Worm (Caenorhabditis elegans) whole organism, L1 larva: ENCODE measurements around the gene pink-1.

ENCODE experiments used
- C16A3.4 ChIP-seq: fragments of 150-350 bp; optimal IDR thresholded peaks from 2 replicates; lab custom pipeline; 2014; ENCODE audit warnings: missing biosample characterization, missing genetic modification characterization
- F16B12.6 ChIP-seq: fragments of 150-350 bp; optimal IDR thresholded peaks from 2 replicates; lab custom pipeline; 2014; ENCODE audit warnings: missing biosample characterization, missing genetic modification characterization
- Y116A8C.19 ChIP-seq: sonication (generic microtip); optimal IDR thresholded peaks from 2 replicates; lab custom pipeline; 2016; ENCODE audit warnings: missing compliant biosample characterization, missing genetic modification characterization, borderline replicate concordance
- aha-1 ChIP-seq: fragments of 150-350 bp; optimal IDR thresholded peaks from 2 replicates; lab custom pipeline; 2014; ENCODE audit warnings: missing biosample characterization, missing genetic modification characterization
- aly-2 ChIP-seq: fragments of 150-350 bp; optimal IDR thresholded peaks from 2 replicates; lab custom pipeline; 2014; ENCODE audit warnings: missing biosample characterization, missing genetic modification characterization
- blmp-1 ChIP-seq: fragments of 150-350 bp; optimal IDR thresholded peaks from 2 replicates; lab custom pipeline; 2014; ENCODE audit warnings: missing biosample characterization, missing genetic modification characterization
- ceh-63 ChIP-seq: fragments of 200-800 bp; sonication (Bioruptor generic); optimal IDR thresholded peaks from 2 replicates; lab custom pipeline; 2018; ENCODE audit warnings: mild to moderate bottlenecking, missing genetic modification characterization, missing compliant biosample characterization
- ceh-8 ChIP-seq: fragments of 200-800 bp; sonication (Bioruptor generic); optimal IDR thresholded peaks from 2 replicates; lab custom pipeline; 2018; ENCODE audit warnings: mild to moderate bottlenecking, missing genetic modification characterization, moderate library complexity, missing compliant biosample characterization
- ceh-82 ChIP-seq, 3 experiments: fragments of 150-350 bp in 1 of 3; sonication (generic microtip) in 2 of 3; optimal IDR thresholded peaks; 2 replicates each; lab custom pipeline; 2014 to 2017; ENCODE audit warnings: missing biosample characterization in 3 of 3, missing genetic modification characterization in 3 of 3
- ceh-90 ChIP-seq: sonication (generic microtip); optimal IDR thresholded peaks from 2 replicates; lab custom pipeline; 2016; ENCODE audit warnings: missing genetic modification characterization, missing compliant biosample characterization
- ces-1 ChIP-seq: fragments of 150-350 bp; optimal IDR thresholded peaks from 2 replicates; lab custom pipeline; 2014; ENCODE audit warnings: missing biosample characterization, missing genetic modification reagents, missing genetic modification characterization
- efl-3 ChIP-seq: fragments of 200-800 bp; sonication (Bioruptor generic); optimal IDR thresholded peaks from 2 replicates; lab custom pipeline; 2018; ENCODE audit warnings: mild to moderate bottlenecking, missing genetic modification characterization, missing compliant biosample characterization
- elt-2 ChIP-seq: sonication (generic microtip); optimal IDR thresholded peaks from 2 replicates; lab custom pipeline; 2016; ENCODE audit warnings: missing genetic modification characterization, mild to moderate bottlenecking, inconsistent platforms, missing compliant biosample characterization, missing genetic modification reagents
- elt-3 ChIP-seq, 6 experiments: fragments of 150-350 bp in 1 of 6; sonication (generic microtip); optimal IDR thresholded peaks; 2 replicates each; lab custom pipeline; 2017 to 2018; ENCODE audit warnings: missing biosample characterization in 6 of 6, missing genetic modification characterization in 6 of 6, inconsistent platforms in 1 of 6
- ets-5 ChIP-seq: fragments of 200-800 bp; sonication (Bioruptor generic); IDR thresholded peaks from 2 replicates; pipeline ENCODE4 v1.3.6; 2022; ENCODE audit warnings: missing genetic modification characterization, missing compliant biosample characterization
- grh-1 ChIP-seq: fragments of 200-800 bp; sonication (Bioruptor generic); IDR thresholded peaks from 2 replicates; pipeline ENCODE4 v1.3.6; 2022; ENCODE audit warnings: missing genetic modification reagents, missing genetic modification characterization, missing compliant biosample characterization
- hlh-17 ChIP-seq: fragments of 200-800 bp; sonication (Bioruptor generic); optimal IDR thresholded peaks from 2 replicates; lab custom pipeline; 2018; ENCODE audit warnings: missing genetic modification characterization, mild to moderate bottlenecking, missing compliant biosample characterization, moderate library complexity, borderline replicate concordance
- lin-13 ChIP-seq: fragments of 150-350 bp; optimal IDR thresholded peaks from 2 replicates; lab custom pipeline; 2014; ENCODE audit warnings: missing biosample characterization, missing genetic modification reagents, missing genetic modification characterization
- lin-39 ChIP-seq: fragments of 150-350 bp; optimal IDR thresholded peaks from 2 replicates; lab custom pipeline; 2014; ENCODE audit warnings: missing biosample characterization, missing genetic modification reagents, missing genetic modification characterization
- lsy-2 ChIP-seq, 2 experiments: fragments of 150-350 bp; optimal IDR thresholded peaks; 2 replicates each; lab custom pipeline; 2014; ENCODE audit warnings: missing biosample characterization in 2 of 2, missing genetic modification characterization in 2 of 2
- mep-1 ChIP-seq: fragments of 150-350 bp; optimal IDR thresholded peaks from 2 replicates; lab custom pipeline; 2014; ENCODE audit warnings: missing biosample characterization, missing genetic modification characterization
- nhr-19 ChIP-seq: fragments of 200-800 bp; sonication (Bioruptor generic); conservative IDR thresholded peaks from 2 replicates; pipeline ENCODE4 v1.3.6; 2022; ENCODE audit warnings: missing genetic modification characterization, missing compliant biosample characterization
- nhr-237 ChIP-seq: fragments of 150-350 bp; optimal IDR thresholded peaks from 2 replicates; lab custom pipeline; 2014; ENCODE audit warnings: missing biosample characterization, missing genetic modification characterization
- nhr-28 ChIP-seq: fragments of 150-350 bp; optimal IDR thresholded peaks from 2 replicates; lab custom pipeline; 2014; ENCODE audit warnings: missing biosample characterization, missing genetic modification characterization
- nhr-71 ChIP-seq: sonication (generic microtip); optimal IDR thresholded peaks from 2 replicates; lab custom pipeline; 2016; ENCODE audit warnings: mild to moderate bottlenecking, missing genetic modification characterization, moderate library complexity, missing compliant biosample characterization
- nhr-85 ChIP-seq: sonication (generic microtip); peaks from one replicate; lab custom pipeline; 2016; ENCODE audit warnings: missing genetic modification characterization, inconsistent platforms, missing compliant biosample characterization
- skn-1 ChIP-seq: fragments of 150-350 bp; optimal IDR thresholded peaks from 2 replicates; lab custom pipeline; 2014; ENCODE audit warnings: missing biosample characterization, missing genetic modification characterization
- snpc-4 ChIP-seq: fragments of 150-350 bp; optimal IDR thresholded peaks from 2 replicates; lab custom pipeline; 2014; ENCODE audit warnings: missing biosample characterization, missing genetic modification characterization
- snu-23 ChIP-seq: sonication (generic microtip); optimal IDR thresholded peaks from 2 replicates; lab custom pipeline; 2016; ENCODE audit warnings: missing genetic modification characterization, missing compliant biosample characterization
- sptf-1 ChIP-seq: fragments of 150-350 bp; optimal IDR thresholded peaks from 2 replicates; lab custom pipeline; 2014; ENCODE audit warnings: missing biosample characterization, missing genetic modification characterization
- tlp-1 ChIP-seq: fragments of 150-350 bp; optimal IDR thresholded peaks from 2 replicates; lab custom pipeline; 2014; ENCODE audit warnings: missing biosample characterization, missing genetic modification characterization
- unc-130 ChIP-seq: fragments of 150-350 bp; optimal IDR thresholded peaks from 2 replicates; lab custom pipeline; 2017; ENCODE audit warnings: missing biosample characterization, missing genetic modification characterization, inconsistent platforms
- unc-62 ChIP-seq: fragments of 150-350 bp; optimal IDR thresholded peaks from 2 replicates; lab custom pipeline; 2014; ENCODE audit warnings: missing biosample characterization, missing genetic modification reagents, missing genetic modification characterization
- unc-98 ChIP-seq: fragments of 200-800 bp; sonication (Bioruptor generic); IDR thresholded peaks from 2 replicates; pipeline ENCODE4 v1.3.6; 2022; ENCODE audit warnings: missing genetic modification characterization, missing compliant biosample characterization
- xbp-1 ChIP-seq: sonication (generic microtip); optimal IDR thresholded peaks from 2 replicates; lab custom pipeline; 2016; ENCODE audit warnings: missing genetic modification characterization, missing compliant biosample characterization
- zip-4 ChIP-seq: fragments of 200-800 bp; sonication (Bioruptor generic); optimal IDR thresholded peaks from 2 replicates; lab custom pipeline; 2018; ENCODE audit warnings: mild to moderate bottlenecking, missing genetic modification characterization, moderate library complexity, missing compliant biosample characterization
- ztf-4 ChIP-seq: fragments of 150-350 bp; optimal IDR thresholded peaks from 2 replicates; lab custom pipeline; 2014; ENCODE audit warnings: missing biosample characterization, missing genetic modification characterization

pink-1 gene

ce11 chrII:5426054-5426453, 30.6 kb upstream of the pink-1 start (continued):
- TF ChIP-seq ceh-8 (GFP tag; lab: Kevin White, UChicago), result no peak
- TF ChIP-seq elt-2 (tag; lab: Kevin White, UChicago), result peak; percentile 59
- no peak for TF ChIP-seq unc-62 (GFP tag; lab: Kevin White, UChicago)
- TF ChIP-seq unc-130, result no peak
- no peak for TF ChIP-seq tlp-1 (tag; lab: Kevin White, UChicago)
- TF ChIP-seq sptf-1 (tag; lab: Kevin White, UChicago), result no peak
- TF ChIP-seq aly-2 (tag; lab: Kevin White, UChicago), result no peak
- peak; percentile 21; the same call in 1 of the 2 replicates for TF ChIP-seq nhr-19 (GFP tag; lab: Robert Waterston, UW)
- peak; percentile 19 for TF ChIP-seq xbp-1 (tag; lab: Kevin White, UChicago)
- peak; percentile 17 for TF ChIP-seq skn-1 (tag; lab: Kevin White, UChicago)
- TF ChIP-seq blmp-1 (tag; lab: Kevin White, UChicago), result peak; percentile 34
- peak; percentile 56 to 73 for TF ChIP-seq lsy-2 (tag; optimal IDR thresholded peaks at IDR 0.05; lab: Kevin White, UChicago)
- TF ChIP-seq ceh-63 (GFP tag; lab: Kevin White, UChicago), result no peak

ce11 chrII:5425633-5426032, 30.1 kb upstream of the pink-1 start, which contains the start of gene F07F6.8:
Gene F07F6.8 (minus strand): TSS chrII:5425733.
- TF ChIP-seq nhr-28 (tag; lab: Kevin White, UChicago), result no peak
- TF ChIP-seq ztf-4 (tag; lab: Kevin White, UChicago), result no peak

- TF ChIP-seq lin-39 (tag; lab: Kevin White, UChicago) (no peak), hlh-17 (GFP tag; lab: Kevin White, UChicago) (no peak), nhr-71 (tag; lab: Kevin White, UChicago) (peak; percentile 32), snpc-4 (tag; lab: Kevin White, UChicago) (no peak), efl-3 (GFP tag; lab: Kevin White, UChicago) (no peak), Y116A8C.19 (tag; lab: Kevin White, UChicago) (no peak), snu-23 (GFP tag; lab: Kevin White, UChicago) (peak; percentile 6), zip-4 (GFP tag; lab: Kevin White, UChicago) (no peak), lin-13 (GFP tag; lab: Kevin White, UChicago) (no peak), ceh-63 (GFP tag; lab: Kevin White, UChicago) (no peak), ces-1 (GFP tag; lab: Kevin White, UChicago) (no peak), nhr-85 (tag; lab: Kevin White, UChicago) (peak; percentile 51), grh-1 (GFP tag; lab: Robert Waterston, UW) (no peak), aha-1 (tag; lab: Kevin White, UChicago) (no peak), ets-5 (no peak), F16B12.6 (no peak), ceh-90 (tag; lab: Kevin White, UChicago) (no peak), ceh-82 (tag; optimal IDR thresholded peaks at IDR 0.05; lab: Kevin White, UChicago) (no peak), C16A3.4 (tag; lab: Kevin White, UChicago) (no peak), skn-1 (tag; lab: Kevin White, UChicago) (no peak), mep-1 (tag; lab: Kevin White, UChicago) (no peak), elt-3 (tag; optimal IDR thresholded peaks at IDR 0.05; lab: Kevin White, UChicago) (no peak), lsy-2 (tag; optimal IDR thresholded peaks at IDR 0.05; lab: Kevin White, UChicago) (peak; percentile 8 to 20), unc-98 (GFP tag; lab: Robert Waterston, UW) (no peak), ztf-4 (tag; lab: Kevin White, UChicago) (no peak), nhr-237 (tag; lab: Kevin White, UChicago) (no peak)
- TF ChIP-seq, all 84 proteins: peak for 4
Observed at ce11 chrII:5423832-5424231, 28.3 kb upstream of the pink-1 start, which contains the start of gene F07F6.7. Gene F07F6.7 (minus strand): TSS chrII:5423858.
